Fruit fly (Drosophila melanogaster): ENCODE measurements around the gene Arp5.

The Arp5 gene

dm6 chr3R:18197802-18198148 is 12.5 kb downstream of the Arp5 start:
- TF ChIP-seq GATAd (GFP tag; optimal IDR thresholded peaks at IDR 0.05) = no peak
- TF ChIP-seq woc (GFP tag; optimal IDR thresholded peaks at IDR 0.05) = peak; percentile 34

- TF ChIP-seq Jra (GFP tag; optimal IDR thresholded peaks at IDR 0.05) (peak; percentile 63), Rel (GFP tag; optimal IDR thresholded peaks at IDR 0.05) (peak; percentile 80), Rel (tag; optimal IDR thresholded peaks at IDR 0.05) (no peak), h (GFP tag; optimal IDR thresholded peaks at IDR 0.05) (peak; percentile 80), woc (GFP tag; optimal IDR thresholded peaks at IDR 0.05) (no peak), Mio (GFP tag; optimal IDR thresholded peaks at IDR 0.05) (no peak), foxo (GFP tag; optimal IDR thresholded peaks at IDR 0.05) (peak; percentile 37 to 76), brk (GFP tag; optimal IDR thresholded peaks at IDR 0.05) (peak; percentile 83), Sp1 (GFP tag; optimal IDR thresholded peaks at IDR 0.05) (peak; percentile 54), Dif (GFP tag; optimal IDR thresholded peaks at IDR 0.05; ENCODE audit: partially characterized antibody) (peak; percentile 99), Abd-B (GFP tag; optimal IDR thresholded peaks at IDR 0.05) (no peak), rgr (GFP tag; optimal IDR thresholded peaks at IDR 0.05) (peak; percentile 63), HLH106 (tag; optimal IDR thresholded peaks at IDR 0.05) (peak; percentile 10), lola (GFP tag; optimal IDR thresholded peaks at IDR 0.05) (no peak), GATAd (GFP tag; optimal IDR thresholded peaks at IDR 0.05) (no peak), sv (GFP tag; optimal IDR thresholded peaks at IDR 0.05) (no peak), Hnf4 (GFP tag; optimal IDR thresholded peaks at IDR 0.05) (peak; percentile 38), Vsx2 (GFP tag; optimal IDR thresholded peaks at IDR 0.05; ENCODE audit: partially characterized antibody) (peak; percentile 96), jim (GFP tag; optimal IDR thresholded peaks at IDR 0.05) (no peak), CrebA (GFP tag; optimal IDR thresholded peaks at IDR 0.05; ENCODE audit: borderline replicate concordance) (no peak), ey (GFP tag; optimal IDR thresholded peaks at IDR 0.05) (no peak), psq (GFP tag; optimal IDR thresholded peaks at IDR 0.05) (no peak), dl (GFP tag; optimal IDR thresholded peaks at IDR 0.05; ENCODE audit: insufficient read depth in 1 of 2, partially characterized antibody in 2 of 2) (peak; percentile 95 to 98), OdsH (GFP tag; optimal IDR thresholded peaks at IDR 0.05) (peak; percentile 52), fru (GFP tag; optimal IDR thresholded peaks at IDR 0.05) (peak; percentile 66), usp (GFP tag; optimal IDR thresholded peaks at IDR 0.05) (no peak), Hr78 (GFP tag; optimal IDR thresholded peaks at IDR 0.05) (no peak), tai (GFP tag; optimal IDR thresholded peaks at IDR 0.05) (no peak), N (GFP tag; optimal IDR thresholded peaks at IDR 0.05) (peak; percentile 28), pan (optimal IDR thresholded peaks at IDR 0.05) (no peak), Myc (optimal IDR thresholded peaks at IDR 0.05) (no peak), dmrt93B (GFP tag; optimal IDR thresholded peaks at IDR 0.05) (no peak), sage (GFP tag; optimal IDR thresholded peaks at IDR 0.05) (peak; percentile 65), CG32264 (GFP tag; optimal IDR thresholded peaks at IDR 0.05) (peak; percentile 8), Dfd (GFP tag; optimal IDR thresholded peaks at IDR 0.05) (no peak), Hr83 (GFP tag; optimal IDR thresholded peaks at IDR 0.05; ENCODE audit: poor library complexity, severe bottlenecking) (peak; percentile 69), dsf (GFP tag; optimal IDR thresholded peaks at IDR 0.05; ENCODE audit: borderline replicate concordance) (peak; percentile 64), CG9705 (GFP tag; optimal IDR thresholded peaks at IDR 0.05) (no peak), br (GFP tag; optimal IDR thresholded peaks at IDR 0.05) (peak; percentile 57)
These were observed 13.3 kb downstream of the Arp5 start for dm6 chr3R:18198518-18199118.

dm6 chr3R:18199177-18199884 is 14.0 kb downstream of the Arp5 start, which contains the start of the genes Ssdp and CG7985:
Gene Ssdp (minus strand): TSS chr3R:18199595.
Gene CG7985 (plus strand): TSS chr3R:18199857.
- TF ChIP-seq foxo (GFP tag; optimal IDR thresholded peaks at IDR 0.05) (no peak), woc (GFP tag; optimal IDR thresholded peaks at IDR 0.05) (peak; percentile 2), Vsx2 (GFP tag; optimal IDR thresholded peaks at IDR 0.05; ENCODE audit: partially characterized antibody) (peak; percentile 11), h (GFP tag; optimal IDR thresholded peaks at IDR 0.05) (peak; percentile 31), psq (GFP tag; optimal IDR thresholded peaks at IDR 0.05) (peak; percentile 97), br (GFP tag; optimal IDR thresholded peaks at IDR 0.05) (peak; percentile 3)

Data from whole organism, wandering third instar larva.